Fruit fly (Drosophila melanogaster) whole organism, prepupa: Measurements from ENCODE around the gene WASp.
A peak's percentile ranks its signal among the peaks of the same experiment; 100 is the strongest.

Experiments
- CG10631 ChIP-seq: fragments of 200-800 bp; sonication (Bioruptor generic); optimal IDR thresholded peaks from 2 replicates; lab custom pipeline; 2016; ENCODE audit warnings: missing biosample characterization, missing genetic modification characterization
- CG10669 ChIP-seq: fragments of 200-800 bp; sonication (Bioruptor generic); optimal IDR thresholded peaks from 3 replicates; lab custom pipeline; 2018; ENCODE audit warnings: missing biosample characterization, mild to moderate bottlenecking, missing genetic modification characterization, moderate library complexity
- CG11902 ChIP-seq: fragments of 200-800 bp; sonication (Bioruptor generic); optimal IDR thresholded peaks from 3 replicates; lab custom pipeline; 2016; ENCODE audit warnings: missing biosample characterization, missing genetic modification characterization
- CG16779 ChIP-seq: fragments of 200-800 bp; sonication (Bioruptor generic); optimal IDR thresholded peaks from 3 replicates; lab custom pipeline; 2017; ENCODE audit warnings: missing biosample characterization, mild to moderate bottlenecking, missing genetic modification characterization
- CG3032 ChIP-seq: fragments of 200-800 bp; optimal IDR thresholded peaks from 2 replicates; lab custom pipeline; 2019; ENCODE audit warnings: missing biosample characterization, mild to moderate bottlenecking, missing genetic modification characterization, moderate library complexity
- CG31627 ChIP-seq: fragments of 200-800 bp; sonication (Bioruptor generic); optimal IDR thresholded peaks from 3 replicates; lab custom pipeline; 2016; ENCODE audit warnings: missing biosample characterization, missing genetic modification characterization
- CG32006 ChIP-seq: fragments of 200-800 bp; sonication (Bioruptor generic); optimal IDR thresholded peaks from 3 replicates; lab custom pipeline; 2017; ENCODE audit warnings: missing biosample characterization, mild to moderate bottlenecking, missing genetic modification characterization
- CG34406 ChIP-seq: fragments of 200-800 bp; sonication (Bioruptor generic); optimal IDR thresholded peaks from 3 replicates; lab custom pipeline; 2016; ENCODE audit warnings: missing biosample characterization, missing genetic modification characterization
- CG4318 ChIP-seq: fragments of 200-800 bp; sonication (Bioruptor generic); optimal IDR thresholded peaks from 3 replicates; lab custom pipeline; 2017; ENCODE audit warnings: missing biosample characterization, mild to moderate bottlenecking, missing genetic modification characterization
- CG6163 ChIP-seq: fragments of 200-800 bp; sonication (Bioruptor generic); IDR thresholded peaks from 3 replicates; pipeline ENCODE4 v1.3.6; 2022; ENCODE audit warnings: missing biosample characterization, missing genetic modification characterization
- CG6276 ChIP-seq: fragments of 200-800 bp; sonication (Bioruptor generic); optimal IDR thresholded peaks from 2 replicates; lab custom pipeline; 2017; ENCODE audit warnings: missing biosample characterization, mild to moderate bottlenecking, missing genetic modification characterization
- CG6792 ChIP-seq: fragments of 200-800 bp; sonication (Bioruptor generic); optimal IDR thresholded peaks from 3 replicates; lab custom pipeline; 2016; ENCODE audit warnings: missing biosample characterization, missing genetic modification characterization
- CG6808 ChIP-seq: fragments of 200-800 bp; sonication (Bioruptor generic); optimal IDR thresholded peaks from 3 replicates; lab custom pipeline; 2017; ENCODE audit warnings: missing biosample characterization, missing genetic modification characterization, mild to moderate bottlenecking, moderate library complexity, missing genetic modification reagents
- CG6854 ChIP-seq: fragments of 200-800 bp; sonication (Bioruptor generic); optimal IDR thresholded peaks from 2 replicates; lab custom pipeline; 2017; ENCODE audit warnings: missing biosample characterization, mild to moderate bottlenecking, missing genetic modification characterization
- CG8119 ChIP-seq: fragments of 200-800 bp; sonication (Bioruptor generic); IDR thresholded peaks from 3 replicates; pipeline ENCODE4 v1.3.6; 2022; ENCODE audit warnings: missing biosample characterization, missing genetic modification characterization
- CG8632 ChIP-seq: fragments of 200-800 bp; sonication (Bioruptor generic); optimal IDR thresholded peaks from 3 replicates; lab custom pipeline; 2016; ENCODE audit warnings: missing biosample characterization, missing genetic modification characterization
- CG9139 ChIP-seq: fragments of 200-800 bp; sonication (Bioruptor generic); optimal IDR thresholded peaks from 3 replicates; lab custom pipeline; 2017; ENCODE audit warnings: missing biosample characterization, mild to moderate bottlenecking, missing genetic modification characterization
- Eip78C ChIP-seq: fragments of 200-800 bp; sonication (Bioruptor generic); peaks from one replicate; lab custom pipeline; 2016; ENCODE audit warnings: missing biosample characterization, missing genetic modification characterization
- Ets21C ChIP-seq: fragments of 200-800 bp; sonication (Bioruptor generic); optimal IDR thresholded peaks from 3 replicates; lab custom pipeline; 2016; ENCODE audit warnings: missing biosample characterization, missing genetic modification characterization
- Gug ChIP-seq: fragments of 200-800 bp; sonication (Bioruptor generic); IDR thresholded peaks from 2 replicates; pipeline ENCODE4 v1.3.6; 2022; ENCODE audit warnings: missing biosample characterization, missing genetic modification characterization
- Hr38 ChIP-seq: sonication (Bioruptor generic); optimal IDR thresholded peaks from 2 replicates; lab custom pipeline; 2016; ENCODE audit warnings: missing biosample characterization, missing genetic modification characterization
- Hr39 ChIP-seq: fragments of 200-800 bp; sonication (Bioruptor generic); optimal IDR thresholded peaks from 2 replicates; lab custom pipeline; 2016; ENCODE audit warnings: missing biosample characterization, missing genetic modification characterization
- Hr4 ChIP-seq: fragments of 200-800 bp; sonication (Bioruptor generic); optimal IDR thresholded peaks from 3 replicates; lab custom pipeline; 2016; ENCODE audit warnings: missing biosample characterization, missing genetic modification characterization
- Lpt ChIP-seq: fragments of 200-800 bp; sonication (Bioruptor generic); optimal IDR thresholded peaks from 3 replicates; lab custom pipeline; 2016; ENCODE audit warnings: missing biosample characterization, missing genetic modification characterization
- OdsH ChIP-seq: fragments of 200-800 bp; sonication (Bioruptor generic); optimal IDR thresholded peaks from 3 replicates; lab custom pipeline; 2016; ENCODE audit warnings: missing biosample characterization, missing genetic modification characterization
- Smox ChIP-seq: fragments of 200-800 bp; sonication (Bioruptor generic); optimal IDR thresholded peaks from 3 replicates; lab custom pipeline; 2016; ENCODE audit warnings: missing biosample characterization, missing genetic modification characterization
- Sox102F ChIP-seq: fragments of 200-800 bp; sonication (Bioruptor generic); optimal IDR thresholded peaks from 2 replicates; lab custom pipeline; 2016; ENCODE audit warnings: missing biosample characterization, mild to moderate bottlenecking, missing genetic modification characterization
- Sox14 ChIP-seq: fragments of 200-800 bp; sonication (Bioruptor generic); optimal IDR thresholded peaks from 3 replicates; lab custom pipeline; 2016; ENCODE audit warnings: missing biosample characterization, missing genetic modification characterization
- Sox15 ChIP-seq: fragments of 200-800 bp; sonication (Bioruptor generic); optimal IDR thresholded peaks from 3 replicates; lab custom pipeline; 2016; ENCODE audit warnings: missing biosample characterization, missing genetic modification characterization
- acj6 ChIP-seq: fragments of 200-800 bp; sonication (Bioruptor generic); optimal IDR thresholded peaks from 3 replicates; lab custom pipeline; 2016; ENCODE audit warnings: missing biosample characterization, missing genetic modification characterization
- cyc ChIP-seq: fragments of 200-800 bp; sonication (Bioruptor generic); optimal IDR thresholded peaks from 3 replicates; lab custom pipeline; 2016; ENCODE audit warnings: missing biosample characterization, missing genetic modification characterization
- dac ChIP-seq: fragments of 200-800 bp; sonication (Bioruptor generic); optimal IDR thresholded peaks from 2 replicates; lab custom pipeline; 2017; ENCODE audit warnings: missing biosample characterization, mild to moderate bottlenecking, missing genetic modification characterization
- dsx ChIP-seq: fragments of 200-800 bp; optimal IDR thresholded peaks from 3 replicates; lab custom pipeline; 2019; ENCODE audit warnings: missing biosample characterization, mild to moderate bottlenecking, missing genetic modification characterization, moderate library complexity; ENCODE audit not compliant: poor library complexity, severe bottlenecking
- eg ChIP-seq: fragments of 200-800 bp; sonication (Bioruptor generic); IDR thresholded peaks from 3 replicates; pipeline ENCODE4 v1.3.6; 2022; ENCODE audit warnings: missing biosample characterization, missing genetic modification characterization
- esn ChIP-seq: fragments of 200-800 bp; sonication (Bioruptor generic); optimal IDR thresholded peaks from 2 replicates; lab custom pipeline; 2016; ENCODE audit warnings: missing biosample characterization, mild to moderate bottlenecking, missing genetic modification characterization, moderate library complexity
- fd59A ChIP-seq: fragments of 200-800 bp; sonication (Bioruptor generic); optimal IDR thresholded peaks from 2 replicates; lab custom pipeline; 2017; ENCODE audit warnings: missing biosample characterization, mild to moderate bottlenecking, missing genetic modification characterization, missing genetic modification reagents
- fd85E ChIP-seq: fragments of 200-800 bp; sonication (Bioruptor generic); optimal IDR thresholded peaks from 3 replicates; lab custom pipeline; 2016; ENCODE audit warnings: missing biosample characterization, missing genetic modification characterization
- fkh ChIP-seq: fragments of 200-800 bp; sonication (Bioruptor generic); optimal IDR thresholded peaks from 3 replicates; lab custom pipeline; 2017; ENCODE audit warnings: missing biosample characterization, mild to moderate bottlenecking, missing genetic modification characterization, moderate library complexity
- lz ChIP-seq: fragments of 200-800 bp; sonication (Bioruptor generic); optimal IDR thresholded peaks from 3 replicates; lab custom pipeline; 2016; ENCODE audit warnings: missing biosample characterization, missing genetic modification characterization
- pdm3 ChIP-seq: fragments of 200-800 bp; sonication (Bioruptor generic); optimal IDR thresholded peaks from 3 replicates; lab custom pipeline; 2016; ENCODE audit warnings: missing biosample characterization, missing genetic modification characterization
- salr ChIP-seq, 2 experiments: fragments of 200-800 bp; sonication (Bioruptor generic); optimal IDR thresholded peaks; 3 replicates each; lab custom pipeline; 2016 to 2018; ENCODE audit warnings: missing biosample characterization in 2 of 2, missing genetic modification characterization in 2 of 2, mild to moderate bottlenecking in 1 of 2
- spab ChIP-seq: fragments of 200-800 bp; sonication (Bioruptor generic); optimal IDR thresholded peaks from 2 replicates; lab custom pipeline; 2017; ENCODE audit warnings: missing biosample characterization, mild to moderate bottlenecking, missing genetic modification characterization, missing genetic modification reagents
- ss ChIP-seq, 2 experiments: fragments of 200-800 bp; sonication (Bioruptor generic); optimal IDR thresholded peaks; 2 replicates in 1 of 2; 3 replicates in 1 of 2; lab custom pipeline; 2017 to 2018; ENCODE audit warnings: mild to moderate bottlenecking in 2 of 2, missing biosample characterization in 2 of 2, missing genetic modification characterization in 2 of 2, moderate library complexity in 1 of 2
- vri ChIP-seq: fragments of 200-800 bp; sonication (Bioruptor generic); optimal IDR thresholded peaks from 3 replicates; lab custom pipeline; 2016; ENCODE audit warnings: missing biosample characterization, mild to moderate bottlenecking, missing genetic modification characterization

WASp gene

dm6 chr3R:28831626-28832267, at the start of gene WASp:
Gene WASp, minus strand, starts transcription at chr3R:28832024.
- TF ChIP-seq esn (GFP tag; lab: Kevin White, UChicago): peak; percentile 64
- peak; percentile 56 for TF ChIP-seq acj6 (GFP tag; lab: Kevin White, UChicago)
- no peak for TF ChIP-seq eg (GFP tag; lab: Robert Waterston, UW)
- peak; percentile 51 for TF ChIP-seq CG6854 (GFP tag; lab: Kevin White, UChicago)
- TF ChIP-seq lz (GFP tag; lab: Kevin White, UChicago): peak; percentile 68
- no peak for TF ChIP-seq CG9139 (GFP tag; lab: Kevin White, UChicago)
- peak; percentile 23 for TF ChIP-seq CG6276
- TF ChIP-seq CG8632 (GFP tag; lab: Kevin White, UChicago): no peak
- no peak for TF ChIP-seq Hr4 (GFP tag; lab: Kevin White, UChicago)
- peak; percentile 9 to 57 for TF ChIP-seq salr (GFP tag; optimal IDR thresholded peaks at IDR 0.05; lab: Kevin White, UChicago)
- TF ChIP-seq Sox102F (GFP tag; lab: Kevin White, UChicago): no peak
- peak; percentile 58; the same call in 2 of the 3 replicates for TF ChIP-seq CG8119
- no peak for TF ChIP-seq CG10631 (GFP tag; lab: Kevin White, UChicago)
- TF ChIP-seq CG4318 (GFP tag; lab: Kevin White, UChicago): no peak
- peak; percentile 26 for TF ChIP-seq Ets21C (GFP tag; lab: Kevin White, UChicago)
- no peak; the same call in 1 of the 2 replicates for TF ChIP-seq Gug (GFP tag; lab: Robert Waterston, UW)
- peak; percentile 51 for TF ChIP-seq CG6808 (GFP tag; lab: Kevin White, UChicago)
- peak; percentile 48 for TF ChIP-seq CG31627 (GFP tag; lab: Kevin White, UChicago)
- TF ChIP-seq Eip78C (GFP tag; lab: Kevin White, UChicago): peak; percentile 85
- TF ChIP-seq CG16779: peak; percentile 59
- no peak for TF ChIP-seq fkh (GFP tag; lab: Kevin White, UChicago)
- TF ChIP-seq fd59A (GFP tag; lab: Kevin White, UChicago): peak; percentile 3
- TF ChIP-seq ss (GFP tag; optimal IDR thresholded peaks at IDR 0.05; lab: Kevin White, UChicago): peak in 1 of 2 experiments; percentile 55
- TF ChIP-seq Lpt (GFP tag; lab: Kevin White, UChicago): peak; percentile 9
- TF ChIP-seq Sox14 (GFP tag; lab: Kevin White, UChicago): peak; percentile 64
- TF ChIP-seq Hr39 (GFP tag; lab: Kevin White, UChicago): no peak
- TF ChIP-seq Sox15: peak; percentile 21
- TF ChIP-seq Smox (GFP tag; lab: Kevin White, UChicago): no peak
- TF ChIP-seq CG3032: peak; percentile 44
- no peak for TF ChIP-seq CG10669 (GFP tag; lab: Kevin White, UChicago)
- peak; percentile 51 for TF ChIP-seq fd85E (GFP tag; lab: Kevin White, UChicago)
- peak; percentile 73 for TF ChIP-seq CG6163 (GFP tag; lab: Robert Waterston, UW)
- no peak for TF ChIP-seq CG6792
- peak; percentile 47 for TF ChIP-seq dac (GFP tag; lab: Kevin White, UChicago)
- peak; percentile 35 for TF ChIP-seq CG32006
- TF ChIP-seq vri (GFP tag; lab: Kevin White, UChicago): no peak
- peak; percentile 66 for TF ChIP-seq pdm3 (GFP tag; lab: Kevin White, UChicago)

- TF ChIP-seq CG32006 (peak; percentile 92), CG34406 (GFP tag; lab: Kevin White, UChicago) (peak; percentile 86), CG8632 (GFP tag; lab: Kevin White, UChicago) (peak; percentile 82), CG4318 (GFP tag; lab: Kevin White, UChicago) (peak; percentile 73), CG6792 (peak; percentile 89), CG16779 (peak; percentile 86), Sox15 (peak; percentile 76), CG8119 (peak; percentile 89), Ets21C (GFP tag; lab: Kevin White, UChicago) (peak; percentile 67), CG9139 (GFP tag; lab: Kevin White, UChicago) (peak; percentile 79), esn (GFP tag; lab: Kevin White, UChicago) (peak; percentile 91), OdsH (GFP tag; lab: Kevin White, UChicago) (peak; percentile 90), CG6808 (GFP tag; lab: Kevin White, UChicago) (peak; percentile 85), spab (GFP tag; lab: Kevin White, UChicago) (peak; percentile 85), cyc (GFP tag; lab: Kevin White, UChicago) (peak; percentile 84), ss (GFP tag; optimal IDR thresholded peaks at IDR 0.05; lab: Kevin White, UChicago) (peak; percentile 74 to 85), fd85E (GFP tag; lab: Kevin White, UChicago) (peak; percentile 56), dsx (peak; percentile 85), CG10631 (GFP tag; lab: Kevin White, UChicago) (peak; percentile 86), fd59A (GFP tag; lab: Kevin White, UChicago) (peak; percentile 78), Hr38 (no peak), CG11902 (GFP tag; lab: Kevin White, UChicago) (peak; percentile 77), salr (GFP tag; optimal IDR thresholded peaks at IDR 0.05; lab: Kevin White, UChicago) (peak; percentile 77 to 84), Sox14 (GFP tag; lab: Kevin White, UChicago) (peak; percentile 86), CG6854 (GFP tag; lab: Kevin White, UChicago) (no peak), CG6163 (GFP tag; lab: Robert Waterston, UW) (peak; percentile 94)
These were observed 48.4 kb upstream of the WASp start, which contains the start of the genes Nepl19 and Nepl20 for dm6 chr3R:28880066-28880842. Gene Nepl19, minus strand, starts transcription at chr3R:28880122. Gene Nepl20, plus strand, starts transcription at chr3R:28880792.
